Worm (Caenorhabditis elegans) whole organism, midembryonic: ENCODE measurements around the gene C31G12.1.

Experiments used
- flt-1 ChIP-seq: fragments of 200-800 bp; sonication (Bioruptor generic); IDR thresholded peaks from 2 replicates; pipeline ENCODE4 v1.3.6; 2022; ENCODE audit warnings: missing genetic modification characterization, missing compliant biosample characterization
- klf-2 ChIP-seq: fragments of 200-800 bp; sonication (Bioruptor generic); conservative IDR thresholded peaks from 2 replicates; pipeline ENCODE4 v1.3.6; 2022; ENCODE audit warnings: missing genetic modification reagents, missing genetic modification characterization, missing compliant biosample characterization

DNA sequence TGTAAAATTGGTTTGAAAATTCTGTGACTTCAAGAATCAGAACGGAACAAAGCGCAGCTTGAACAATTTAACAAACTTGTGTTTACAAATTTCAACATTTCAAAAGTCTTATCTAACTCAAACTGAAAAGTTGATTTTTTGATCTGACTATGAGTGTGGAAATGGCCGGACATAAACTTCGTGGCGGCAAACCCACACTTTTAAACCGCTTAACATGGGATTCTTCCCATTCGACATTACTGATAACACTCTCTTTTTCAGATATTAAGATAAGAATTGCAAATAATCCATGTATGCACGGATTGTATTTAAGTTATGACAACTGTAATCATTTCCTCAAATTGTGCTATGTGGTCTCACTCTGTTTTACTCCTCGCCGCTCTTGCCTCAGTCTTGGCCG, 11.4 kb downstream of the C31G12.1 start, which contains the start of gene clec-42:
- TF ChIP-seq flt-1 (GFP tag; lab: Robert Waterston, UW) (no peak), klf-2 (GFP tag; lab: Robert Waterston, UW) (no peak)
